Worm (Caenorhabditis elegans): ENCODE measurements around the gene nipa-1.

ce11 chrIII:3064566-3064965 lies 62.4 kb downstream of the nipa-1 start:
- TF ChIP-seq ztf-11 (tag; optimal IDR thresholded peaks at IDR 0.05) (no peak), ama-1 (optimal IDR thresholded peaks at IDR 0.05) (no peak), fos-1 (tag; optimal IDR thresholded peaks at IDR 0.05) (no peak), jun-1 (tag; optimal IDR thresholded peaks at IDR 0.05) (no peak), elt-2 (tag; optimal IDR thresholded peaks at IDR 0.05) (no peak), pqm-1 (tag; optimal IDR thresholded peaks at IDR 0.05) (no peak), ceh-82 (tag; optimal IDR thresholded peaks at IDR 0.05) (no peak), nhr-47 (tag; optimal IDR thresholded peaks at IDR 0.05) (no peak), hlh-17 (GFP tag; optimal IDR thresholded peaks at IDR 0.05; ENCODE audit: borderline replicate concordance) (no peak), ceh-90 (tag; optimal IDR thresholded peaks at IDR 0.05) (no peak), lin-15B (tag; optimal IDR thresholded peaks at IDR 0.05) (no peak)

All from whole organism, L1 larva.